Worm (Caenorhabditis elegans) whole organism, L4 larva: ENCODE data around the gene ecps-1.

ENCODE experiments used
- F37D6.2 ChIP-seq: sonication (generic microtip); optimal IDR thresholded peaks from 2 replicates; lab custom pipeline; 2016; ENCODE audit warnings: mild to moderate bottlenecking, missing genetic modification characterization, missing compliant biosample characterization
- F49E8.2 ChIP-seq: sonication (generic microtip); optimal IDR thresholded peaks from 2 replicates; lab custom pipeline; 2016; ENCODE audit warnings: missing compliant biosample characterization, mild to moderate bottlenecking, missing genetic modification characterization, borderline replicate concordance
- R02D3.7 ChIP-seq: fragments of 150-350 bp; sonication (generic microtip); optimal IDR thresholded peaks from 3 replicates; lab custom pipeline; 2014; ENCODE audit warnings: missing biosample characterization, missing genetic modification characterization
- Y5F2A.4 ChIP-seq: fragments of 200-800 bp; sonication (Bioruptor generic); optimal IDR thresholded peaks from 2 replicates; lab custom pipeline; 2018; ENCODE audit warnings: mild to moderate bottlenecking, missing genetic modification characterization, missing compliant biosample characterization
- ZK337.2 ChIP-seq: fragments of 200-800 bp; sonication (Bioruptor generic); IDR thresholded peaks from 2 replicates; pipeline ENCODE4 v1.3.6; 2022; ENCODE audit warnings: missing genetic modification reagents, missing genetic modification characterization, missing compliant biosample characterization
- ZK546.5 ChIP-seq, 2 experiments: sonication (generic microtip); optimal IDR thresholded peaks; 2 replicates each; lab custom pipeline; 2017; ENCODE audit warnings: missing biosample characterization in 2 of 2, missing genetic modification characterization in 2 of 2
- aha-1 ChIP-seq: fragments of 150-350 bp; peaks from one replicate; lab custom pipeline; 2014; ENCODE audit warnings: missing biosample characterization, missing genetic modification characterization
- arid-1 ChIP-seq: fragments of 200-800 bp; sonication (Bioruptor generic); conservative IDR thresholded peaks from 2 replicates; pipeline ENCODE4 v1.3.6; 2022; ENCODE audit warnings: missing genetic modification reagents, missing genetic modification characterization, missing compliant biosample characterization
- attf-4 ChIP-seq: sonication (generic microtip); optimal IDR thresholded peaks from 3 replicates; lab custom pipeline; 2017; ENCODE audit warnings: missing biosample characterization, missing genetic modification characterization
- ceh-20 ChIP-seq: fragments of 200-800 bp; sonication (Bioruptor generic); IDR thresholded peaks from 2 replicates; pipeline ENCODE4 v1.3.6; 2022; ENCODE audit warnings: missing genetic modification reagents, missing genetic modification characterization, missing compliant biosample characterization
- ceh-28 ChIP-seq: fragments of 150-350 bp; optimal IDR thresholded peaks from 2 replicates; lab custom pipeline; 2014; ENCODE audit warnings: missing biosample characterization, missing genetic modification reagents, missing genetic modification characterization
- ceh-32 ChIP-seq: sonication (generic microtip); optimal IDR thresholded peaks from 2 replicates; lab custom pipeline; 2016; ENCODE audit warnings: mild to moderate bottlenecking, missing genetic modification characterization, missing compliant biosample characterization; ENCODE audit not compliant: poor library complexity
- ceh-82 ChIP-seq: sonication (generic microtip); optimal IDR thresholded peaks from 2 replicates; lab custom pipeline; 2017; ENCODE audit warnings: missing biosample characterization, missing genetic modification characterization
- ces-1 ChIP-seq: fragments of 150-350 bp; sonication (generic microtip); optimal IDR thresholded peaks from 4 replicates; lab custom pipeline; 2014; ENCODE audit warnings: missing biosample characterization, missing genetic modification reagents, missing genetic modification characterization
- cey-2 ChIP-seq: sonication (generic microtip); optimal IDR thresholded peaks from 3 replicates; lab custom pipeline; 2017; ENCODE audit warnings: missing genetic modification characterization, mild to moderate bottlenecking, missing compliant biosample characterization, antibody characterized with exemption, borderline replicate concordance; ENCODE audit not compliant: insufficient read depth
- daf-8 ChIP-seq: fragments of 200-800 bp; sonication (Bioruptor generic); IDR thresholded peaks from 2 replicates; pipeline ENCODE4 v1.3.6; 2022; ENCODE audit warnings: missing genetic modification characterization, missing compliant biosample characterization
- dmd-8 ChIP-seq: fragments of 200-800 bp; sonication (Bioruptor generic); IDR thresholded peaks from 2 replicates; pipeline ENCODE4 v1.3.6; 2022; ENCODE audit warnings: missing genetic modification characterization, missing compliant biosample characterization
- dpl-1 ChIP-seq: fragments of 150-350 bp; optimal IDR thresholded peaks from 2 replicates; lab custom pipeline; 2014; ENCODE audit warnings: missing biosample characterization, missing genetic modification reagents, missing genetic modification characterization
- duxl-1 ChIP-seq: sonication (generic microtip); optimal IDR thresholded peaks from 2 replicates; lab custom pipeline; 2016; ENCODE audit warnings: mild to moderate bottlenecking, missing genetic modification characterization, moderate library complexity, missing compliant biosample characterization; ENCODE audit not compliant: poor library complexity
- dve-1 ChIP-seq: sonication (generic microtip); optimal IDR thresholded peaks from 2 replicates; lab custom pipeline; 2017; ENCODE audit warnings: antibody characterized with exemption, mild to moderate bottlenecking, missing genetic modification characterization, missing compliant biosample characterization; ENCODE audit not compliant: insufficient read depth
- egl-27 ChIP-seq: sonication (generic microtip); optimal IDR thresholded peaks from 3 replicates; lab custom pipeline; 2017; ENCODE audit warnings: missing biosample characterization, missing genetic modification reagents, missing genetic modification characterization
- egl-43 ChIP-seq: fragments of 200-800 bp; sonication (Bioruptor generic); IDR thresholded peaks from 2 replicates; pipeline ENCODE4 v1.3.6; 2022; ENCODE audit warnings: missing genetic modification reagents, missing genetic modification characterization, missing compliant biosample characterization
- gei-8 ChIP-seq: fragments of 200-800 bp; sonication (Bioruptor generic); optimal IDR thresholded peaks from 2 replicates; lab custom pipeline; 2018; ENCODE audit warnings: mild to moderate bottlenecking, missing genetic modification characterization, missing compliant biosample characterization
- hlh-11 ChIP-seq: fragments of 200-800 bp; sonication (Bioruptor generic); optimal IDR thresholded peaks from 2 replicates; lab custom pipeline; 2018; ENCODE audit warnings: mild to moderate bottlenecking, missing genetic modification characterization, missing compliant biosample characterization
- hlh-30 ChIP-seq: sonication (generic microtip); optimal IDR thresholded peaks from 2 replicates; lab custom pipeline; 2017; ENCODE audit warnings: antibody characterized with exemption, mild to moderate bottlenecking, missing genetic modification characterization, missing compliant biosample characterization; ENCODE audit not compliant: insufficient read depth
- hmg-1.1 ChIP-seq: fragments of 200-800 bp; sonication (Bioruptor generic); IDR thresholded peaks from 2 replicates; pipeline ENCODE4 v1.3.6; 2022; ENCODE audit warnings: missing genetic modification reagents, missing genetic modification characterization, missing compliant biosample characterization
- lim-7 ChIP-seq: fragments of 200-800 bp; sonication (Bioruptor generic); IDR thresholded peaks from 2 replicates; pipeline ENCODE4 v1.3.6; 2022; ENCODE audit warnings: missing genetic modification characterization, missing compliant biosample characterization
- lin-1 ChIP-seq: fragments of 200-800 bp; sonication (Bioruptor generic); IDR thresholded peaks from 2 replicates; pipeline ENCODE4 v1.3.6; 2022; ENCODE audit warnings: missing genetic modification reagents, missing genetic modification characterization, missing compliant biosample characterization
- lin-13 ChIP-seq: fragments of 150-350 bp; optimal IDR thresholded peaks from 2 replicates; lab custom pipeline; 2014; ENCODE audit warnings: missing biosample characterization, missing genetic modification reagents, missing genetic modification characterization
- lin-29 ChIP-seq: fragments of 200-800 bp; sonication (Bioruptor generic); IDR thresholded peaks from 2 replicates; pipeline ENCODE4 v1.3.6; 2022; ENCODE audit warnings: missing genetic modification reagents, missing genetic modification characterization, missing compliant biosample characterization
- lin-39 ChIP-seq: fragments of 150-350 bp; optimal IDR thresholded peaks from 2 replicates; lab custom pipeline; 2014; ENCODE audit warnings: missing biosample characterization, missing genetic modification reagents, missing genetic modification characterization
- nhr-237 ChIP-seq: sonication (generic microtip); optimal IDR thresholded peaks from 2 replicates; lab custom pipeline; 2017; ENCODE audit warnings: missing biosample characterization, missing genetic modification characterization
- nhr-25 ChIP-seq: sonication (generic microtip); optimal IDR thresholded peaks from 2 replicates; lab custom pipeline; 2017; ENCODE audit warnings: missing genetic modification characterization, mild to moderate bottlenecking, missing compliant biosample characterization, antibody characterized with exemption, moderate library complexity, borderline replicate concordance; ENCODE audit not compliant: insufficient read depth
- nhr-41 ChIP-seq: fragments of 200-800 bp; sonication (Bioruptor generic); IDR thresholded peaks from 2 replicates; pipeline ENCODE4 v1.3.6; 2022; ENCODE audit warnings: missing genetic modification reagents, missing genetic modification characterization, missing compliant biosample characterization
- nhr-6 ChIP-seq: fragments of 150-350 bp; optimal IDR thresholded peaks from 2 replicates; lab custom pipeline; 2014; ENCODE audit warnings: missing biosample characterization, missing genetic modification characterization
- nhr-76 ChIP-seq: fragments of 150-350 bp; optimal IDR thresholded peaks from 2 replicates; lab custom pipeline; 2014; ENCODE audit warnings: missing biosample characterization, missing genetic modification characterization
- pha-4 ChIP-seq, 2 experiments: fragments of 150-350 bp in 1 of 2; fragments of 200-800 bp in 1 of 2; sonication (Bioruptor generic) in 1 of 2; IDR thresholded peaks in 1 of 2; optimal IDR thresholded peaks in 1 of 2; 2 replicates each; pipeline versions ENCODE4 v1.3.6 to Lab custom; 2014 to 2022; ENCODE audit warnings: missing genetic modification characterization in 2 of 2, missing genetic modification reagents in 2 of 2, missing biosample characterization in 1 of 2, missing compliant biosample characterization in 1 of 2
- php-3 ChIP-seq: fragments of 200-800 bp; sonication (Bioruptor generic); IDR thresholded peaks from 2 replicates; pipeline ENCODE4 v1.3.6; 2022; ENCODE audit warnings: missing genetic modification reagents, missing genetic modification characterization, missing compliant biosample characterization
- pqm-1 ChIP-seq: sonication (generic microtip); optimal IDR thresholded peaks from 2 replicates; lab custom pipeline; 2017; ENCODE audit warnings: missing biosample characterization, missing genetic modification characterization
- rbr-2 ChIP-seq: sonication (generic microtip); optimal IDR thresholded peaks from 2 replicates; lab custom pipeline; 2016; ENCODE audit warnings: missing genotype, missing genetic modification characterization, missing compliant biosample characterization
- sdz-12 ChIP-seq: fragments of 200-800 bp; sonication (Bioruptor generic); optimal IDR thresholded peaks from 2 replicates; lab custom pipeline; 2018; ENCODE audit warnings: mild to moderate bottlenecking, missing genetic modification characterization, missing compliant biosample characterization
- snpc-1.2 ChIP-seq: fragments of 200-800 bp; sonication (Bioruptor generic); IDR thresholded peaks from 2 replicates; pipeline ENCODE4 v1.3.6; 2022; ENCODE audit warnings: missing genetic modification reagents, missing genetic modification characterization, missing compliant biosample characterization
- snpc-4 ChIP-seq: fragments of 150-350 bp; optimal IDR thresholded peaks from 2 replicates; lab custom pipeline; 2014; ENCODE audit warnings: missing biosample characterization, missing genetic modification characterization
- unc-62 ChIP-seq, 3 experiments: fragments of 150-350 bp in 1 of 3; sonication (generic microtip); optimal IDR thresholded peaks in 2 of 3; peaks in 1 of 3; 1 replicate in 1 of 3; 2 replicates in 2 of 3; lab custom pipeline; 2014 to 2017; ENCODE audit warnings: missing biosample characterization in 3 of 3, missing genetic modification characterization in 3 of 3, missing genetic modification reagents in 3 of 3, missing genotype in 1 of 3
- zag-1 ChIP-seq: fragments of 150-350 bp; optimal IDR thresholded peaks from 2 replicates; lab custom pipeline; 2014; ENCODE audit warnings: missing biosample characterization, missing genetic modification characterization
- zfp-2 ChIP-seq: sonication (generic microtip); optimal IDR thresholded peaks from 2 replicates; lab custom pipeline; 2016; ENCODE audit warnings: mild to moderate bottlenecking, missing genetic modification characterization, missing compliant biosample characterization
- zfp-3 ChIP-seq: fragments of 200-800 bp; sonication (Bioruptor generic); conservative IDR thresholded peaks from 2 replicates; pipeline ENCODE4 v1.3.6; 2022; ENCODE audit warnings: missing genetic modification reagents, missing genetic modification characterization, missing compliant biosample characterization
- zip-11 ChIP-seq: fragments of 200-800 bp; sonication (Bioruptor generic); IDR thresholded peaks from 2 replicates; pipeline ENCODE4 v1.3.6; 2022; ENCODE audit warnings: missing genetic modification characterization, missing compliant biosample characterization
- zip-2 ChIP-seq: fragments of 150-350 bp; optimal IDR thresholded peaks from 2 replicates; lab custom pipeline; 2014; ENCODE audit warnings: missing biosample characterization, missing genetic modification characterization
- ztf-11 ChIP-seq: fragments of 150-350 bp; optimal IDR thresholded peaks from 2 replicates; lab custom pipeline; 2014; ENCODE audit warnings: missing biosample characterization, missing genetic modification characterization

ecps-1 gene

DNA sequence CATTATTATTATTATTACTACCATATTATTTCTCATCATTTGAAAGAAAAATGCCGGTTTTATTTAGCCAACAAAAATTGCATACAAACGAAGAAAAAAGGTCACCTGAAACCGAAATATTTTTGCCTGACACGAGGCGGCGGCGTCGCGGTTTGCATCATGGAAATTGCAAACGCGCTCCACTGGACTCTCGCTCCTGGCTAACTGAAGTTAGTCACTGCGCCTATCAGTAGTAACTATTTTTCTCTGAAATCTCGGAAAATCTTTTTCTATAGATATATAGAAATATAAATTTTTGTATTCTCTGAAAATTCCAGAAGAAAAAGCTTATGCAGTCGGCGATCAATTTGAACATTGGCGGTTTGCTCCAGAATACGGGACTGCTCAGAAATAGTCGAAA is 44.5 kb downstream of the ecps-1 start, which contains the start of gene ymel-1 (continued):
- TF ChIP-seq arid-1 (GFP tag; lab: Robert Waterston, UW): peak; percentile 46; the same call in 1 of the 2 replicates
- no peak for TF ChIP-seq ZK337.2 (GFP tag; lab: Robert Waterston, UW)
- no peak for TF ChIP-seq php-3 (GFP tag; lab: Robert Waterston, UW)
- no peak for TF ChIP-seq R02D3.7 (tag; lab: Kevin White, UChicago)
- peak; percentile 6 for TF ChIP-seq dpl-1 (GFP tag; lab: Kevin White, UChicago)
- no peak for TF ChIP-seq attf-4
- TF ChIP-seq ceh-32 (tag; lab: Kevin White, UChicago): no peak
- TF ChIP-seq pha-4 (GFP tag; IDR thresholded peaks at IDR 0.05; lab: Robert Waterston, UW): 0 out of 2 replicates have a peak, but pooled peaks have one; percentile 11
- TF ChIP-seq pha-4 (tag; optimal IDR thresholded peaks at IDR 0.05; lab: Kevin White, UChicago): no peak
- no peak for TF ChIP-seq ceh-28 (tag; lab: Kevin White, UChicago)
- no peak for TF ChIP-seq ztf-11 (tag; lab: Kevin White, UChicago)
- TF ChIP-seq ceh-20 (GFP tag; lab: Robert Waterston, UW): no peak
- no peak for TF ChIP-seq dmd-8 (GFP tag; lab: Robert Waterston, UW)
- TF ChIP-seq hlh-11 (tag; lab: Kevin White, UChicago): peak; percentile 47
- TF ChIP-seq nhr-6 (tag; lab: Kevin White, UChicago): no peak
- no peak for TF ChIP-seq lin-29 (GFP tag; lab: Robert Waterston, UW)
- TF ChIP-seq ceh-82 (tag; lab: Kevin White, UChicago): no peak
- no peak for TF ChIP-seq snpc-1.2 (GFP tag; lab: Robert Waterston, UW)
- TF ChIP-seq zip-11 (GFP tag; lab: Robert Waterston, UW): no peak
- TF ChIP-seq zag-1 (tag; lab: Kevin White, UChicago): no peak
- no peak for TF ChIP-seq nhr-237
- no peak for TF ChIP-seq lin-13 (GFP tag; lab: Kevin White, UChicago)
- no peak for TF ChIP-seq F37D6.2
- TF ChIP-seq lim-7: no peak
- TF ChIP-seq lin-39 (tag; lab: Kevin White, UChicago): no peak
- TF ChIP-seq nhr-41: no peak
- TF ChIP-seq zfp-2 (tag; lab: Kevin White, UChicago): no peak
- peak; percentile 9 for TF ChIP-seq gei-8 (GFP tag; lab: Kevin White, UChicago)
- TF ChIP-seq dve-1 (tag; lab: Kevin White, UChicago): peak; percentile 40
- no peak for TF ChIP-seq F49E8.2
- no peak for TF ChIP-seq ZK546.5 (tag; optimal IDR thresholded peaks at IDR 0.05; lab: Kevin White, UChicago)
- no peak for TF ChIP-seq egl-27 (tag; lab: Kevin White, UChicago)
- TF ChIP-seq hmg-1.1 (GFP tag; lab: Robert Waterston, UW): no peak
- peak; percentile 16 for TF ChIP-seq rbr-2 (tag; lab: Kevin White, UChicago)
- no peak for TF ChIP-seq duxl-1 (tag; lab: Kevin White, UChicago)
- no peak for TF ChIP-seq sdz-12 (GFP tag; lab: Kevin White, UChicago)
- TF ChIP-seq unc-62 (GFP tag; optimal IDR thresholded peaks at IDR 0.05 in 1 of 2; lab: Kevin White, UChicago): no peak
- TF ChIP-seq unc-62 (tag; optimal IDR thresholded peaks at IDR 0.05; lab: Kevin White, UChicago): no peak
- TF ChIP-seq Y5F2A.4 (GFP tag; lab: Kevin White, UChicago): no peak
- peak; percentile 87 for TF ChIP-seq hlh-30 (tag; lab: Kevin White, UChicago)
- peak; percentile 88 for TF ChIP-seq aha-1
- TF ChIP-seq egl-43 (GFP tag; lab: Robert Waterston, UW): no peak
- no peak for TF ChIP-seq snpc-4 (tag; lab: Kevin White, UChicago)
- TF ChIP-seq zfp-3 (GFP tag; lab: Robert Waterston, UW): no peak
- TF ChIP-seq pqm-1 (tag; lab: Kevin White, UChicago): no peak
- no peak for TF ChIP-seq zip-2 (tag; lab: Kevin White, UChicago)
- peak; percentile 48; the same call in 1 of the 2 replicates for TF ChIP-seq lin-1 (GFP tag; lab: Robert Waterston, UW)
- no peak for TF ChIP-seq nhr-76 (tag; lab: Kevin White, UChicago)
- no peak for TF ChIP-seq cey-2 (tag; lab: Kevin White, UChicago)
- TF ChIP-seq ces-1 (GFP tag; lab: Kevin White, UChicago): no peak
- TF ChIP-seq daf-8 (GFP tag; lab: Robert Waterston, UW): no peak
- no peak for TF ChIP-seq nhr-25 (tag; lab: Kevin White, UChicago)
